Worm (Caenorhabditis elegans): Measurements from ENCODE around the gene pnk-4.
A peak's percentile ranks its signal among the peaks of the same experiment; 100 is the strongest.

Gene pnk-4

ce11 chrX:5085465-5085864 is 2.2 kb upstream of the pnk-4 start (continued):
- peak; percentile 82 for TF ChIP-seq swsn-7 (tag; optimal IDR thresholded peaks at IDR 0.05)
- TF ChIP-seq egl-27 (tag; optimal IDR thresholded peaks at IDR 0.05) = peak in 1 of 2 experiments; percentile 49
- TF ChIP-seq pax-3 (tag; optimal IDR thresholded peaks at IDR 0.05) = peak; percentile 59
- TF ChIP-seq lir-3 (tag; optimal IDR thresholded peaks at IDR 0.05; ENCODE audit: poor library complexity) = peak; percentile 44
- peak; percentile 59 for TF ChIP-seq elt-2 (tag; optimal IDR thresholded peaks at IDR 0.05)
- peak; percentile 32 for TF ChIP-seq sox-4 (tag; optimal IDR thresholded peaks at IDR 0.05)
- peak; percentile 56 for TF ChIP-seq pag-3 (tag; optimal IDR thresholded peaks at IDR 0.05; ENCODE audit: borderline replicate concordance, insufficient read depth)
- no peak for TF ChIP-seq aha-1 (tag; optimal IDR thresholded peaks at IDR 0.05)
- TF ChIP-seq nhr-84 (tag; optimal IDR thresholded peaks at IDR 0.05) = no peak
- peak; percentile 46 for TF ChIP-seq sup-37 (GFP tag; optimal IDR thresholded peaks at IDR 0.05)
- peak; percentile 84 for TF ChIP-seq jun-1 (tag; optimal IDR thresholded peaks at IDR 0.05)
- TF ChIP-seq xbp-1 (tag; optimal IDR thresholded peaks at IDR 0.05) = peak; percentile 81
- TF ChIP-seq lin-15B (tag; optimal IDR thresholded peaks at IDR 0.05) = no peak
- no peak for TF ChIP-seq lin-39 (tag; optimal IDR thresholded peaks at IDR 0.05)
- peak; percentile 57 for TF ChIP-seq unc-86 (tag; optimal IDR thresholded peaks at IDR 0.05)
- no peak for TF ChIP-seq F16B12.6 (tag; optimal IDR thresholded peaks at IDR 0.05)
- peak; percentile 90 for TF ChIP-seq dsc-1 (tag; optimal IDR thresholded peaks at IDR 0.05)
- peak in 2 of 6 experiments; percentile 40 to 85 for TF ChIP-seq elt-3 (tag; optimal IDR thresholded peaks at IDR 0.05)
- peak; percentile 54 for TF ChIP-seq mef-2 (tag; optimal IDR thresholded peaks at IDR 0.05)
- peak in 1 of 2 experiments; percentile 64 for TF ChIP-seq ztf-11 (tag; optimal IDR thresholded peaks at IDR 0.05)
- TF ChIP-seq C34B4.2 (tag; optimal IDR thresholded peaks at IDR 0.05) = no peak
- TF ChIP-seq unc-98 (GFP tag; IDR thresholded peaks at IDR 0.05) = 0 out of 2 replicates have a peak, but pooled peaks have one; percentile 6
- TF ChIP-seq nhr-47 (tag; optimal IDR thresholded peaks at IDR 0.05) = peak; percentile 89
- TF ChIP-seq snu-23 (GFP tag; optimal IDR thresholded peaks at IDR 0.05) = peak; percentile 89
- peak; percentile 80 for TF ChIP-seq nhr-85 (tag)
- peak; percentile 76 for TF ChIP-seq egl-13 (tag; optimal IDR thresholded peaks at IDR 0.05)
- no peak for TF ChIP-seq zip-4 (GFP tag; optimal IDR thresholded peaks at IDR 0.05)
- no peak for TF ChIP-seq Y116A8C.19 (tag; optimal IDR thresholded peaks at IDR 0.05; ENCODE audit: borderline replicate concordance)
- peak; percentile 13 for TF ChIP-seq unc-62 (GFP tag; optimal IDR thresholded peaks at IDR 0.05)
- peak; percentile 81 for TF ChIP-seq fkh-10 (GFP tag; optimal IDR thresholded peaks at IDR 0.05)
- peak; percentile 77 for TF ChIP-seq nhr-19 (GFP tag; conservative IDR thresholded peaks at IDR 0.05)
- TF ChIP-seq zag-1 (tag; optimal IDR thresholded peaks at IDR 0.05) = peak; percentile 6
- TF ChIP-seq ets-5 (GFP tag; IDR thresholded peaks at IDR 0.05) = peak; percentile 79; the same call in 1 of the 2 replicates
- TF ChIP-seq fkh-8 (tag; optimal IDR thresholded peaks at IDR 0.05) = peak; percentile 89
- peak; percentile 80 for TF ChIP-seq mep-1 (tag; optimal IDR thresholded peaks at IDR 0.05)
- peak; percentile 67 to 80 for TF ChIP-seq lsy-2 (tag; optimal IDR thresholded peaks at IDR 0.05)
- TF ChIP-seq efl-1 (optimal IDR thresholded peaks at IDR 0.05) = peak; percentile 25 to 42
- no peak for TF ChIP-seq efl-1 (GFP tag; optimal IDR thresholded peaks at IDR 0.05 in 1 of 2)

- TF ChIP-seq rnt-1 (tag; optimal IDR thresholded peaks at IDR 0.05) (peak; percentile 6), F16B12.6 (tag; optimal IDR thresholded peaks at IDR 0.05) (no peak), nhr-76 (tag; optimal IDR thresholded peaks at IDR 0.05) (no peak), lin-14 (GFP tag; optimal IDR thresholded peaks at IDR 0.05) (peak; percentile 49), lin-35 (GFP tag; optimal IDR thresholded peaks at IDR 0.05) (peak in 1 of 2 experiments; percentile 4), nhr-12 (tag; optimal IDR thresholded peaks at IDR 0.05) (no peak), lsy-2 (tag; optimal IDR thresholded peaks at IDR 0.05) (peak in 1 of 2 experiments; percentile 21), ceh-63 (GFP tag; optimal IDR thresholded peaks at IDR 0.05) (no peak), efl-3 (GFP tag; optimal IDR thresholded peaks at IDR 0.05) (no peak), swsn-7 (tag; optimal IDR thresholded peaks at IDR 0.05) (peak; percentile 12)
These were observed 1.4 kb upstream of the pnk-4 start for ce11 chrX:5086212-5086611.

All from whole organism, L1 larva.